Fruit fly (Drosophila melanogaster): ENCODE measurements around the gene Hydr2.

Hydr2 gene

dm6 chr2L:3145897-3146296 is 17.5 kb upstream of the Hydr2 start:
- no peak for TF ChIP-seq CG17801 (GFP tag; optimal IDR thresholded peaks at IDR 0.05; ENCODE audit: partially characterized antibody)

dm6 chr2L:3148959-3149591 is 14.4 kb upstream of the Hydr2 start:
- TF ChIP-seq CG17801 (GFP tag; optimal IDR thresholded peaks at IDR 0.05; ENCODE audit: partially characterized antibody) = no peak

dm6 chr2L:3151657-3152056 is 11.8 kb upstream of the Hydr2 start:
- no peak for TF ChIP-seq CG17801 (GFP tag; optimal IDR thresholded peaks at IDR 0.05; ENCODE audit: partially characterized antibody)

dm6 chr2L:3152696-3153613 is 10.5 kb upstream of the Hydr2 start:
- peak; percentile 43 for TF ChIP-seq CG17801 (GFP tag; optimal IDR thresholded peaks at IDR 0.05; ENCODE audit: partially characterized antibody)

dm6 chr2L:3154749-3155148 is 8.7 kb upstream of the Hydr2 start:
- no peak for TF ChIP-seq CG17801 (GFP tag; optimal IDR thresholded peaks at IDR 0.05; ENCODE audit: partially characterized antibody)

- TF ChIP-seq CG17801 (GFP tag; optimal IDR thresholded peaks at IDR 0.05; ENCODE audit: partially characterized antibody) = no peak
Measured at dm6 chr2L:3155804-3156203, 7.6 kb upstream of the Hydr2 start.

dm6 chr2L:3158260-3159072 is 5.0 kb upstream of the Hydr2 start:
- TF ChIP-seq CG17801 (GFP tag; optimal IDR thresholded peaks at IDR 0.05; ENCODE audit: partially characterized antibody) = no peak

dm6 chr2L:3159144-3160000 is 4.1 kb upstream of the Hydr2 start, which contains the start of the genes Mad and gkt:
Gene Mad, minus strand, starts transcription at chr2L:3159643.
Gene gkt, plus strand, starts transcription at chr2L:3159950.
- no peak for TF ChIP-seq CG17801 (GFP tag; optimal IDR thresholded peaks at IDR 0.05; ENCODE audit: partially characterized antibody)

- no peak for TF ChIP-seq CG17801 (GFP tag; optimal IDR thresholded peaks at IDR 0.05; ENCODE audit: partially characterized antibody)
Measured at dm6 chr2L:3164257-3165021, 994 bp downstream of the Hydr2 start.

- no peak for TF ChIP-seq CG17801 (GFP tag; optimal IDR thresholded peaks at IDR 0.05; ENCODE audit: partially characterized antibody)
Measured at dm6 chr2L:3165022-3165647, 1.7 kb downstream of the Hydr2 start.

- TF ChIP-seq CG17801 (GFP tag; optimal IDR thresholded peaks at IDR 0.05; ENCODE audit: partially characterized antibody) = no peak
Measured at dm6 chr2L:3166710-3167109, 3.3 kb downstream of the Hydr2 start.

- TF ChIP-seq CG17801 (GFP tag; optimal IDR thresholded peaks at IDR 0.05; ENCODE audit: partially characterized antibody) = no peak
Measured at dm6 chr2L:3170949-3171579, 7.6 kb downstream of the Hydr2 start, which contains the start of gene CG44002. Gene CG44002, minus strand, starts transcription at chr2L:3171092.
